Worm (Caenorhabditis elegans): ENCODE measurements around the gene ZC317.2.
A peak's percentile ranks its signal among the peaks of the same experiment; 100 is the strongest.

ce11 chrV:5426337-5426736, 33.6 kb upstream of the ZC317.2 start:
- TF ChIP-seq ztf-11 (tag; optimal IDR thresholded peaks at IDR 0.05) (no peak), madf-5 (GFP tag; IDR thresholded peaks at IDR 0.05) (no peak), lin-39 (tag; optimal IDR thresholded peaks at IDR 0.05) (no peak), nhr-6 (tag; optimal IDR thresholded peaks at IDR 0.05) (no peak), T20F7.1 (GFP tag; optimal IDR thresholded peaks at IDR 0.05) (no peak), unc-62 (GFP tag; optimal IDR thresholded peaks at IDR 0.05 in 1 of 2) (peak in 1 of 2 experiments; percentile 32), unc-62 (tag; optimal IDR thresholded peaks at IDR 0.05) (no peak), pqm-1 (tag; optimal IDR thresholded peaks at IDR 0.05) (no peak)

Data from whole organism, L4 larva.